Worm (Caenorhabditis elegans): ENCODE measurements around the gene F47B7.4.

DNA sequence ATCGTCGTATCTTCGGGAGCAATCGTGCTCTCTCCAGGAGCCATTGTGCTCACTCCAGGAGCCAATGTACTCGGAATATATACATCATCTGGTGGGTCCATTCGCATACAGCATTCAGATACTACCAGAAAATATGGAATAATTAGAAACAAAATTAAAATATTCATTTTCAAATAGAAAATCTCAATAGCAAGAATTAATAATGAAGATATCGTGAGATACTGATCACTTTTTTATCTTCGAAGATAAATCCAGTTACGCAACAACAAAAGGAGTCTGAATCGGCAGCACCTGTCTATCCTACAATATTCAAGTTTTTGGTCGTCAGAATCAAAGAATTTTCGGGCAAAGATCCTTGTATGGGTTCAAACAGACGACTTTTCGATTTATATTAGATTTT, 2.3 kb upstream of the F47B7.4 start, which contains the start of gene F47B7.5:
- TF ChIP-seq ama-1 (optimal IDR thresholded peaks at IDR 0.05) (no peak), F13C5.2 (tag; optimal IDR thresholded peaks at IDR 0.05) (no peak), ceh-36 (tag; optimal IDR thresholded peaks at IDR 0.05) (no peak), B0310.2 (tag; optimal IDR thresholded peaks at IDR 0.05) (no peak), tbx-11 (GFP tag; IDR thresholded peaks at IDR 0.05) (no peak)

All from whole organism, early embryonic.